Worm (Caenorhabditis elegans) whole organism, early embryonic: ENCODE results near the gene K05B2.2.

Source experiments
- ama-1 ChIP-seq: fragments of 150-350 bp; optimal IDR thresholded peaks from 2 replicates; lab custom pipeline; 2014
- hmbx-1 ChIP-seq: sonication (generic microtip); optimal IDR thresholded peaks from 2 replicates; lab custom pipeline; 2016; ENCODE audit warnings: mild to moderate bottlenecking, missing genetic modification characterization, missing compliant biosample characterization
- tbx-11 ChIP-seq: fragments of 200-800 bp; sonication (Bioruptor generic); IDR thresholded peaks from 2 replicates; pipeline ENCODE4 v1.3.6; 2022; ENCODE audit warnings: missing genetic modification characterization, missing compliant biosample characterization
- tra-4 ChIP-seq: sonication (generic microtip); optimal IDR thresholded peaks from 2 replicates; lab custom pipeline; 2017; ENCODE audit warnings: missing genetic modification characterization, missing compliant biosample characterization

ce11 chrX:4932023-4932422 lies 26.1 kb downstream of the K05B2.2 start:
- TF ChIP-seq tra-4 = no peak
- TF ChIP-seq hmbx-1 (tag; lab: Kevin White, UChicago) = no peak
- no peak for TF ChIP-seq ama-1 (lab: Kevin White, UChicago)
- TF ChIP-seq tbx-11 = no peak
